Fruit fly (Drosophila melanogaster) whole organism, embryonic: ENCODE data around the gene trr.
A peak's percentile ranks its signal among the peaks of the same experiment; 100 is the strongest.

ENCODE experiments used
- CG7963 ChIP-seq: fragments of 200-800 bp; sonication (Bioruptor generic); IDR thresholded peaks from 3 replicates; pipeline ENCODE4 v1.3.6; 2022; ENCODE audit warnings: missing biosample characterization, missing genetic modification characterization; ENCODE audit not compliant: partially characterized antibody
- Max ChIP-seq: fragments of 200-800 bp; sonication (Bioruptor generic); optimal IDR thresholded peaks from 2 replicates; lab custom pipeline; 2016; ENCODE audit warnings: missing biosample characterization, mild to moderate bottlenecking, missing genetic modification characterization
- ind ChIP-seq: fragments of 200-800 bp; sonication (Bioruptor generic); optimal IDR thresholded peaks from 3 replicates; lab custom pipeline; 2016; ENCODE audit warnings: missing biosample characterization, missing genetic modification characterization

DNA sequence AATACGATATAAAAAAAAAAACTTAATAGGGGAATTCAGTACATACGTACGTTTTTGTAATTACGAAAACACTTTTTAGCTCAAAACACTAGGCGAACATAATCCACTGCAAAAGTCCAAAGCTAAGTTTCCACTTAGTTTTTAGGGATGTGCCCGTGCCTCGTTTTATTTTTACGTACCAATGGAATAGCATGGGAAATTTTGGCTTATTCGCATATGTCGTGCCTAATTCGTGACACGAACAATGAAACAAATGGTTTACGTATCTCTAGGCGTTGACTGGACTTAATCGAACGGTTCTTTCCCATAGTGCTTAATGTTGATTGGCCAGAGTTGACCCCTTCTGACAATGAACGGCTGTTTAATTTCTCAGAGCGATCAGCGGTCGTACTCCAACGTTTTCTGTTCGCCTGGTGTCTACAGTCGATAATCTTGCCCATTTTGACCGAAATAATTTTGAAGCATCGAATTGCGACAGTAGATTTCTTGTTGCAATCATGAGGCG is 10.1 kb downstream of the trr start, which contains the start of gene CG14818:
- TF ChIP-seq CG7963 (GFP tag; lab: Robert Waterston, UW) (peak; percentile 68), Max (GFP tag; lab: Kevin White, UChicago) (no peak), ind (GFP tag; lab: Kevin White, UChicago) (peak; percentile 62)
